Worm (Caenorhabditis elegans): ENCODE results near the gene osm-3.

DNA sequence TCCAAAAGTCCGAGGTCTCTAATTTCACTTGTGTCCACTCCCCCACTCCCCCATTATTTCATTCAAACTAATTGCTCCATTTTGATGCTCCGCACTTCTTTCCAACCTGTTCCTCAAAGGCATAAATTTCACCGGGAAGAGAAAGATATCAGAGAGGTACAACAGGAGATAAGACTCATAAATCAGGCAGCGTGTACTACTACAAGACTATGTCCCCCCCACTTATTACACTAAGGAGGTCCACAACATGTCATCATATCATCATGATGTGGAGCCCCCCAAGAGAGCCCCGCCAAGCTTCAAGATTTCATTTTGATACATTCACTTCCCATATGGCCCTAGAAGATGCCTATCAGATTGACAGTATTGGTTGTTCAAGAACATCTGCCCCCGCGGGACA lies 35.4 kb downstream of the osm-3 start:
- TF ChIP-seq zim-3 (tag; optimal IDR thresholded peaks at IDR 0.05) (no peak), hmg-20 (GFP tag; IDR thresholded peaks at IDR 0.05) (no peak), snpc-4 (GFP tag; optimal IDR thresholded peaks at IDR 0.05) (no peak), snpc-4 (tag; optimal IDR thresholded peaks at IDR 0.05) (no peak), snpc-1.3 (tag; optimal IDR thresholded peaks at IDR 0.05; ENCODE audit: insufficient read depth) (no peak), pha-4 (tag; optimal IDR thresholded peaks at IDR 0.05) (no peak), egl-18 (GFP tag; IDR thresholded peaks at IDR 0.05) (no peak), Y53F4B.3 (GFP tag; IDR thresholded peaks at IDR 0.05) (no peak), F23B12.7 (tag; optimal IDR thresholded peaks at IDR 0.05; ENCODE audit: insufficient read depth) (no peak), F49E8.2 (tag; optimal IDR thresholded peaks at IDR 0.05; ENCODE audit: insufficient read depth) (no peak), ama-1 (optimal IDR thresholded peaks at IDR 0.05) (no peak), ama-1 (GFP tag; optimal IDR thresholded peaks at IDR 0.05) (no peak), nhr-120 (GFP tag; IDR thresholded peaks at IDR 0.05) (no peak), cebp-2 (GFP tag; IDR thresholded peaks at IDR 0.05) (no peak)

Data from whole organism, young adult.